Worm (Caenorhabditis elegans) whole organism, L1 larva: ENCODE measurements around the gene rsu-1.

Experiments used
- ceh-82 ChIP-seq, 3 experiments: fragments of 150-350 bp in 1 of 3; sonication (generic microtip) in 2 of 3; optimal IDR thresholded peaks; 2 replicates each; lab custom pipeline; 2014 to 2017; ENCODE audit warnings: missing biosample characterization in 3 of 3, missing genetic modification characterization in 3 of 3
- lin-39 ChIP-seq: fragments of 150-350 bp; optimal IDR thresholded peaks from 2 replicates; lab custom pipeline; 2014; ENCODE audit warnings: missing biosample characterization, missing genetic modification reagents, missing genetic modification characterization

ce11 chrIII:3430667-3431066 is 41.1 kb upstream of the rsu-1 start:
- no peak for TF ChIP-seq ceh-82 (tag; optimal IDR thresholded peaks at IDR 0.05; lab: Kevin White, UChicago)
- TF ChIP-seq lin-39, result no peak
